Fruit fly (Drosophila melanogaster): ENCODE results near the gene MFS10.

Gene MFS10

dm6 chrX:13159481-13159880 is 30.7 kb downstream of the MFS10 start, which contains the start of the genes Bap60 and CG12096 (continued):
- TF ChIP-seq Fer1 (GFP tag; optimal IDR thresholded peaks at IDR 0.05) (peak; percentile 70), CG12942 (GFP tag; optimal IDR thresholded peaks at IDR 0.05) (peak; percentile 72), ind (GFP tag; optimal IDR thresholded peaks at IDR 0.05) (peak; percentile 79), ap (GFP tag; IDR thresholded peaks at IDR 0.05) (no peak; the same call in 1 of the 2 replicates), CG10366 (GFP tag; IDR thresholded peaks at IDR 0.05) (peak; percentile 72), ken (GFP tag; IDR thresholded peaks at IDR 0.05) (no peak), zen2 (GFP tag; IDR thresholded peaks at IDR 0.05; ENCODE audit: partially characterized antibody) (0 out of 3 replicates have a peak, but pooled peaks have one; percentile 59), Ets97D (GFP tag; optimal IDR thresholded peaks at IDR 0.05) (peak; percentile 87), HLH54F (GFP tag; optimal IDR thresholded peaks at IDR 0.05) (peak; percentile 84), jumu (GFP tag; optimal IDR thresholded peaks at IDR 0.05) (peak; percentile 85), MESR4 (GFP tag; optimal IDR thresholded peaks at IDR 0.05) (no peak), CrebB (tag; optimal IDR thresholded peaks at IDR 0.05) (peak; percentile 41), CG8924 (tag; optimal IDR thresholded peaks at IDR 0.05) (peak; percentile 80), CG11456 (GFP tag; IDR thresholded peaks at IDR 0.05) (peak; percentile 38; the same call in 1 of the 3 replicates), onecut (GFP tag; IDR thresholded peaks at IDR 0.05) (0 out of 2 replicates have a peak, but pooled peaks have one; percentile 18), Deaf1 (tag; optimal IDR thresholded peaks at IDR 0.05) (no peak), org-1 (GFP tag; optimal IDR thresholded peaks at IDR 0.05) (peak; percentile 40), Rx (GFP tag; IDR thresholded peaks at IDR 0.05) (no peak), odd (GFP tag; optimal IDR thresholded peaks at IDR 0.05) (peak; percentile 44), wor (GFP tag; IDR thresholded peaks at IDR 0.05) (no peak), vnd (GFP tag; IDR thresholded peaks at IDR 0.05; ENCODE audit: partially characterized antibody) (peak; percentile 95), MTF-1 (GFP tag; optimal IDR thresholded peaks at IDR 0.05; ENCODE audit: borderline replicate concordance) (no peak), h (optimal IDR thresholded peaks at IDR 0.05) (no peak), knrl (GFP tag; IDR thresholded peaks at IDR 0.05; ENCODE audit: partially characterized antibody) (peak; percentile 97), ranshi (GFP tag; IDR thresholded peaks at IDR 0.05) (peak; percentile 50; the same call in 1 of the 2 replicates), CG7928 (GFP tag; optimal IDR thresholded peaks at IDR 0.05) (peak; percentile 98), CG13624 (GFP tag; optimal IDR thresholded peaks at IDR 0.05) (peak; percentile 83), Dbx (GFP tag; IDR thresholded peaks at IDR 0.05) (peak; percentile 83), Hr51 (GFP tag; optimal IDR thresholded peaks at IDR 0.05) (peak; percentile 75 to 76), Scr (GFP tag; IDR thresholded peaks at IDR 0.05; ENCODE audit: partially characterized antibody) (peak; percentile 97), bigmax (GFP tag; optimal IDR thresholded peaks at IDR 0.05) (no peak), gce (GFP tag; IDR thresholded peaks at IDR 0.05) (no peak), lbe (GFP tag; optimal IDR thresholded peaks at IDR 0.05) (no peak), CG10959 (GFP tag; IDR thresholded peaks at IDR 0.05) (no peak), Mes4 (GFP tag; optimal IDR thresholded peaks at IDR 0.05) (peak; percentile 59), wdn (GFP tag; IDR thresholded peaks at IDR 0.05) (0 out of 2 replicates have a peak, but pooled peaks have one; percentile 26), dysf (GFP tag; IDR thresholded peaks at IDR 0.05) (peak; percentile 75; the same call in 2 of the 3 replicates), CG2116 (GFP tag; optimal IDR thresholded peaks at IDR 0.05) (peak; percentile 92), CG34376 (GFP tag; optimal IDR thresholded peaks at IDR 0.05) (peak; percentile 57), CG33557 (GFP tag; optimal IDR thresholded peaks at IDR 0.05) (peak; percentile 68), btn (GFP tag; optimal IDR thresholded peaks at IDR 0.05) (peak; percentile 34), CG13894 (tag; optimal IDR thresholded peaks at IDR 0.05) (peak; percentile 63), CG8359 (GFP tag; optimal IDR thresholded peaks at IDR 0.05; ENCODE audit: borderline replicate concordance) (no peak), slbo (GFP tag; IDR thresholded peaks at IDR 0.05) (peak; percentile 80), Doc3 (GFP tag; IDR thresholded peaks at IDR 0.05; ENCODE audit: partially characterized antibody) (peak; percentile 90), Hmx (GFP tag; optimal IDR thresholded peaks at IDR 0.05) (no peak), CG1602 (GFP tag; optimal IDR thresholded peaks at IDR 0.05) (peak; percentile 62), fd102C (GFP tag; optimal IDR thresholded peaks at IDR 0.05) (no peak), trh (GFP tag; optimal IDR thresholded peaks at IDR 0.05) (no peak), Trl (optimal IDR thresholded peaks at IDR 0.05) (no peak), Trl (GFP tag; optimal IDR thresholded peaks at IDR 0.05) (peak; percentile 46)

All from whole organism, embryonic.